Worm (Caenorhabditis elegans): Measurements from ENCODE around the gene F08D12.12.

F08D12.12 gene

ce11 chrII:2832098-2832497 lies 45.2 kb upstream of the F08D12.12 start (continued):
- no peak for TF ChIP-seq hpl-2 (GFP tag; optimal IDR thresholded peaks at IDR 0.05)
- peak; percentile 43 for TF ChIP-seq mef-2 (tag; optimal IDR thresholded peaks at IDR 0.05)
- TF ChIP-seq vab-15 (tag; optimal IDR thresholded peaks at IDR 0.05), result no peak
- TF ChIP-seq nhr-84 (tag; optimal IDR thresholded peaks at IDR 0.05), result no peak
- TF ChIP-seq nhr-85 (tag), result peak; percentile 61
- no peak for TF ChIP-seq lin-39 (tag; optimal IDR thresholded peaks at IDR 0.05)
- TF ChIP-seq ces-1 (GFP tag; optimal IDR thresholded peaks at IDR 0.05), result no peak
- no peak for TF ChIP-seq aha-1 (tag; optimal IDR thresholded peaks at IDR 0.05)
- TF ChIP-seq unc-130 (tag; optimal IDR thresholded peaks at IDR 0.05), result no peak
- TF ChIP-seq ets-5 (GFP tag; IDR thresholded peaks at IDR 0.05), result no peak
- no peak for TF ChIP-seq aly-2 (tag; optimal IDR thresholded peaks at IDR 0.05)
- no peak for TF ChIP-seq pax-3 (tag; optimal IDR thresholded peaks at IDR 0.05)
- TF ChIP-seq ztf-4 (tag; optimal IDR thresholded peaks at IDR 0.05), result no peak
- no peak for TF ChIP-seq fos-1 (tag; optimal IDR thresholded peaks at IDR 0.05)
- no peak for TF ChIP-seq nhr-237 (tag; optimal IDR thresholded peaks at IDR 0.05)
- peak; percentile 48 for TF ChIP-seq mep-1 (tag; optimal IDR thresholded peaks at IDR 0.05)
- no peak for TF ChIP-seq skn-1 (tag; optimal IDR thresholded peaks at IDR 0.05)
- no peak for TF ChIP-seq snpc-4 (tag; optimal IDR thresholded peaks at IDR 0.05)
- peak; percentile 52 for TF ChIP-seq nhr-71 (tag; optimal IDR thresholded peaks at IDR 0.05)
- TF ChIP-seq mab-9 (GFP tag; IDR thresholded peaks at IDR 0.05), result no peak
- TF ChIP-seq unc-98 (GFP tag; IDR thresholded peaks at IDR 0.05), result no peak
- no peak for TF ChIP-seq ceh-63 (GFP tag; optimal IDR thresholded peaks at IDR 0.05)
- no peak for TF ChIP-seq ztf-11 (tag; optimal IDR thresholded peaks at IDR 0.05)
- TF ChIP-seq ama-1 (optimal IDR thresholded peaks at IDR 0.05), result no peak
- peak in 2 of 3 experiments; percentile 10 to 15 for TF ChIP-seq dpl-1 (GFP tag; optimal IDR thresholded peaks at IDR 0.05)
- no peak for TF ChIP-seq C04F5.9 (tag; optimal IDR thresholded peaks at IDR 0.05)
- TF ChIP-seq lir-3 (tag; optimal IDR thresholded peaks at IDR 0.05; ENCODE audit: poor library complexity), result no peak
- no peak for TF ChIP-seq Y116A8C.19 (tag; optimal IDR thresholded peaks at IDR 0.05; ENCODE audit: borderline replicate concordance)
- no peak for TF ChIP-seq zag-1 (tag; optimal IDR thresholded peaks at IDR 0.05)
- TF ChIP-seq lin-15B (tag; optimal IDR thresholded peaks at IDR 0.05), result no peak
- TF ChIP-seq egl-27 (tag; optimal IDR thresholded peaks at IDR 0.05), result no peak

DNA sequence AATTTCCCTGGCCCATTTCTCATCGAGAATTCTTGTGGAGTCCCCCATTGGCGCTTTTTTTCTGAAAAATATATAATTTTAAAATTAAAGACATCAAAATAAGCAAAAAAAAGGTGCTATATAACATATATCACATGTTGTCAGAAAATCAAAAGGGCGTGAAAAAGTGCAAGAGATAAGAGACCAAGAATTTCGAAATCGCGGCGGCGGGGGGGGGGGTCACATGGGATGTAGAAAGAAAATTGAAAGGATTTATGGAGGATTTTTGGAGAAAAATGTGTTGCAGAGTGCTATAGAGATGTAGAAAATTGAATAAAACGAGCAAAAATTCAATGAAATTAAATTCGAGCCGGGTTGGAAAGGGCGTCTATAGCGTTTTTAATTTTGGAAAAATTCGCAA lies 44.3 kb upstream of the F08D12.12 start, which contains the start of gene K12H6.6:
TSS of gene K12H6.6 (minus strand) at position 61 of the 400 bp plus-strand sequence.
- TF ChIP-seq fkh-8 (tag; optimal IDR thresholded peaks at IDR 0.05), result peak; percentile 30
- TF ChIP-seq skn-1 (tag; optimal IDR thresholded peaks at IDR 0.05), result peak; percentile 43
- TF ChIP-seq lin-35 (GFP tag; optimal IDR thresholded peaks at IDR 0.05), result no peak
- TF ChIP-seq lin-14 (GFP tag; optimal IDR thresholded peaks at IDR 0.05), result peak; percentile 70
- peak; percentile 39 for TF ChIP-seq nhr-71 (tag; optimal IDR thresholded peaks at IDR 0.05)
- peak in 1 of 3 experiments; percentile 9 for TF ChIP-seq dpl-1 (GFP tag; optimal IDR thresholded peaks at IDR 0.05)
- TF ChIP-seq nhr-47 (tag; optimal IDR thresholded peaks at IDR 0.05), result no peak
- TF ChIP-seq xbp-1 (tag; optimal IDR thresholded peaks at IDR 0.05), result no peak
- TF ChIP-seq swsn-7 (tag; optimal IDR thresholded peaks at IDR 0.05), result no peak
- TF ChIP-seq lin-13 (GFP tag; optimal IDR thresholded peaks at IDR 0.05), result peak; percentile 6
- TF ChIP-seq snu-23 (GFP tag; optimal IDR thresholded peaks at IDR 0.05), result peak; percentile 11
- peak; percentile 45 for TF ChIP-seq nhr-85 (tag)
- TF ChIP-seq dsc-1 (tag; optimal IDR thresholded peaks at IDR 0.05), result no peak

- TF ChIP-seq elt-3 (tag; optimal IDR thresholded peaks at IDR 0.05) (no peak), isw-1 (GFP tag; IDR thresholded peaks at IDR 0.05) (no peak), efl-1 (optimal IDR thresholded peaks at IDR 0.05) (no peak), efl-1 (GFP tag; optimal IDR thresholded peaks at IDR 0.05 in 1 of 2) (peak in 1 of 2 experiments; percentile 75), snpc-4 (tag; optimal IDR thresholded peaks at IDR 0.05) (no peak), nhr-85 (tag) (peak; percentile 42), sptf-1 (tag; optimal IDR thresholded peaks at IDR 0.05) (no peak), rnt-1 (tag; optimal IDR thresholded peaks at IDR 0.05) (no peak), aha-1 (tag; optimal IDR thresholded peaks at IDR 0.05) (no peak)
Measured at ce11 chrII:2830144-2830543, 43.3 kb upstream of the F08D12.12 start.
